Fruit fly (Drosophila melanogaster) whole organism, embryonic: ENCODE data around the gene r2d2.

ENCODE experiments used
- CG10462 ChIP-seq: fragments of 200-800 bp; sonication (Bioruptor generic); optimal IDR thresholded peaks from 2 replicates; lab custom pipeline; 2016; ENCODE audit warnings: missing biosample characterization, missing genetic modification characterization
- CG13624 ChIP-seq: fragments of 200-800 bp; sonication (Bioruptor generic); optimal IDR thresholded peaks from 2 replicates; lab custom pipeline; 2016; ENCODE audit warnings: missing biosample characterization, missing genetic modification characterization
- CG14014 ChIP-seq: fragments of 200-800 bp; sonication (Bioruptor generic); IDR thresholded peaks from 2 replicates; pipeline ENCODE4 v1.3.6; 2022; ENCODE audit warnings: missing biosample characterization, missing genetic modification characterization
- CG14860 ChIP-seq: fragments of 200-800 bp; sonication (Bioruptor generic); IDR thresholded peaks from 3 replicates; pipeline ENCODE4 v1.3.6; 2022; ENCODE audit warnings: missing biosample characterization, missing genetic modification characterization; ENCODE audit not compliant: partially characterized antibody
- CG15073 ChIP-seq: fragments of 200-800 bp; sonication (Bioruptor generic); optimal IDR thresholded peaks from 2 replicates; lab custom pipeline; 2016; ENCODE audit warnings: missing biosample characterization, missing genetic modification characterization
- CG1647 ChIP-seq: fragments of 200-800 bp; sonication (Bioruptor generic); optimal IDR thresholded peaks from 3 replicates; lab custom pipeline; 2016; ENCODE audit warnings: missing biosample characterization, missing genetic modification characterization
- CG17328 ChIP-seq: fragments of 200-800 bp; sonication (Bioruptor generic); IDR thresholded peaks from 2 replicates; pipeline ENCODE4 v1.3.6; 2022; ENCODE audit warnings: missing biosample characterization, missing genetic modification characterization
- CG1792 ChIP-seq: fragments of 200-800 bp; sonication (Bioruptor generic); optimal IDR thresholded peaks from 2 replicates; lab custom pipeline; 2016; ENCODE audit warnings: missing biosample characterization, missing genetic modification characterization
- CG2875 ChIP-seq: fragments of 200-800 bp; sonication (Bioruptor generic); optimal IDR thresholded peaks from 2 replicates; lab custom pipeline; 2017; ENCODE audit warnings: missing biosample characterization, mild to moderate bottlenecking, missing genetic modification characterization, missing genetic modification reagents
- CG4617 ChIP-seq: fragments of 200-800 bp; sonication (Bioruptor generic); optimal IDR thresholded peaks from 3 replicates; lab custom pipeline; 2016; ENCODE audit warnings: missing biosample characterization, missing genetic modification characterization, borderline replicate concordance
- CG4730 ChIP-seq: fragments of 200-800 bp; sonication (Bioruptor generic); IDR thresholded peaks from 2 replicates; pipeline ENCODE4 v1.3.6; 2022; ENCODE audit warnings: missing biosample characterization, missing genetic modification characterization
- CG6175 ChIP-seq: fragments of 200-800 bp; sonication (Bioruptor generic); IDR thresholded peaks from 3 replicates; pipeline ENCODE4 v1.3.6; 2022; ENCODE audit warnings: missing biosample characterization, missing genetic modification characterization
- CG6813 ChIP-seq: fragments of 200-800 bp; sonication (Bioruptor generic); optimal IDR thresholded peaks from 2 replicates; lab custom pipeline; 2017; ENCODE audit warnings: missing biosample characterization, missing genetic modification characterization, mild to moderate bottlenecking, moderate library complexity, missing genetic modification reagents
- CG7928 ChIP-seq: fragments of 200-800 bp; sonication (Bioruptor generic); optimal IDR thresholded peaks from 2 replicates; lab custom pipeline; 2017; ENCODE audit warnings: missing biosample characterization, mild to moderate bottlenecking, missing genetic modification characterization
- CG8388 ChIP-seq: fragments of 200-800 bp; sonication (Bioruptor generic); optimal IDR thresholded peaks from 2 replicates; lab custom pipeline; 2019; ENCODE audit warnings: missing biosample characterization, mild to moderate bottlenecking, missing genetic modification characterization, moderate library complexity
- CG9215 ChIP-seq: fragments of 200-800 bp; sonication (Bioruptor generic); IDR thresholded peaks from 2 replicates; pipeline ENCODE4 v1.3.6; 2022; ENCODE audit warnings: missing biosample characterization, missing genetic modification characterization
- CG9797 ChIP-seq: fragments of 200-800 bp; sonication (Bioruptor generic); optimal IDR thresholded peaks from 3 replicates; lab custom pipeline; 2018; ENCODE audit warnings: missing biosample characterization, mild to moderate bottlenecking, missing genetic modification characterization
- CG9876 ChIP-seq: fragments of 200-800 bp; sonication (Bioruptor generic); optimal IDR thresholded peaks from 2 replicates; lab custom pipeline; 2016; ENCODE audit warnings: missing biosample characterization, missing genetic modification characterization
- Doc2 ChIP-seq: fragments of 200-800 bp; sonication (Bioruptor generic); IDR thresholded peaks from 2 replicates; pipeline ENCODE4 v1.3.6; 2022; ENCODE audit warnings: missing biosample characterization, missing genetic modification characterization
- Dref ChIP-seq: fragments of 200-800 bp; sonication (Bioruptor generic); IDR thresholded peaks from 2 replicates; pipeline ENCODE4 v1.3.6; 2022; ENCODE audit warnings: missing biosample characterization, missing genetic modification characterization
- Fer1 ChIP-seq: fragments of 200-800 bp; sonication (Bioruptor generic); optimal IDR thresholded peaks from 2 replicates; lab custom pipeline; 2017; ENCODE audit warnings: missing biosample characterization, mild to moderate bottlenecking, missing genetic modification characterization
- HLH54F ChIP-seq: fragments of 200-800 bp; sonication (Bioruptor generic); optimal IDR thresholded peaks from 3 replicates; lab custom pipeline; 2016; ENCODE audit warnings: missing biosample characterization, missing genetic modification characterization
- Hmr ChIP-seq: fragments of 200-800 bp; sonication (Bioruptor generic); optimal IDR thresholded peaks from 3 replicates; lab custom pipeline; 2017; ENCODE audit warnings: mild to moderate bottlenecking, missing biosample characterization, missing genetic modification reagents, missing genetic modification characterization
- Hmx ChIP-seq: fragments of 200-800 bp; sonication (Bioruptor generic); optimal IDR thresholded peaks from 2 replicates; lab custom pipeline; 2016; ENCODE audit warnings: missing biosample characterization, missing genetic modification characterization
- MTF-1 ChIP-seq: fragments of 200-800 bp; sonication (Bioruptor generic); optimal IDR thresholded peaks from 2 replicates; lab custom pipeline; 2018; ENCODE audit warnings: missing biosample characterization, mild to moderate bottlenecking, missing genetic modification characterization, borderline replicate concordance
- NC2α ChIP-seq: fragments of 200-800 bp; sonication (Bioruptor generic); optimal IDR thresholded peaks from 2 replicates; lab custom pipeline; 2016; ENCODE audit warnings: missing biosample characterization, missing genetic modification characterization
- Side ChIP-seq: fragments of 200-800 bp; sonication (Bioruptor generic); optimal IDR thresholded peaks from 2 replicates; lab custom pipeline; 2016; ENCODE audit warnings: missing biosample characterization, missing genetic modification characterization
- Sin3A ChIP-seq: fragments of >200 bp; optimal IDR thresholded peaks from 2 replicates; lab custom pipeline; 2018
- Vsx1 ChIP-seq: fragments of 200-800 bp; sonication (Bioruptor generic); optimal IDR thresholded peaks from 2 replicates; lab custom pipeline; 2017; ENCODE audit warnings: missing biosample characterization, mild to moderate bottlenecking, missing genetic modification characterization, missing genetic modification reagents
- abd-A ChIP-seq: fragments of 200-800 bp; sonication (Bioruptor generic); optimal IDR thresholded peaks from 3 replicates; lab custom pipeline; 2019; ENCODE audit warnings: missing biosample characterization, mild to moderate bottlenecking, missing genetic modification characterization, moderate library complexity
- ac ChIP-seq: fragments of 200-800 bp; sonication (Bioruptor generic); optimal IDR thresholded peaks from 3 replicates; lab custom pipeline; 2017; ENCODE audit warnings: missing biosample characterization, mild to moderate bottlenecking, missing genetic modification characterization
- al ChIP-seq: fragments of 200-800 bp; sonication (Bioruptor generic); IDR thresholded peaks from 2 replicates; pipeline ENCODE4 v1.3.6; 2022; ENCODE audit warnings: missing biosample characterization, missing genetic modification characterization
- amos ChIP-seq: fragments of 200-800 bp; sonication (Bioruptor generic); IDR thresholded peaks from 2 replicates; pipeline ENCODE4 v1.3.6; 2022; ENCODE audit warnings: missing biosample characterization, missing genetic modification characterization; ENCODE audit not compliant: partially characterized antibody
- ato ChIP-seq: fragments of 200-800 bp; sonication (Bioruptor generic); IDR thresholded peaks from 2 replicates; pipeline ENCODE4 v1.3.6; 2022; ENCODE audit warnings: missing biosample characterization, missing genetic modification characterization; ENCODE audit not compliant: partially characterized antibody
- bigmax ChIP-seq: fragments of 200-800 bp; sonication (Bioruptor generic); optimal IDR thresholded peaks from 2 replicates; lab custom pipeline; 2018; ENCODE audit warnings: missing biosample characterization, mild to moderate bottlenecking, missing genetic modification characterization
- cas ChIP-seq: fragments of 200-800 bp; sonication (Bioruptor generic); IDR thresholded peaks from 2 replicates; pipeline ENCODE4 v1.3.6; 2022; ENCODE audit warnings: missing biosample characterization, missing genetic modification characterization
- dysf ChIP-seq: fragments of 200-800 bp; sonication (Bioruptor generic); IDR thresholded peaks from 3 replicates; pipeline ENCODE4 v1.3.6; 2022; ENCODE audit warnings: missing biosample characterization, missing genetic modification characterization
- gcm2 ChIP-seq: fragments of 200-800 bp; sonication (Bioruptor generic); optimal IDR thresholded peaks from 2 replicates; lab custom pipeline; 2016; ENCODE audit warnings: missing biosample characterization, missing genetic modification characterization
- grn ChIP-seq: fragments of 200-800 bp; sonication (Bioruptor generic); optimal IDR thresholded peaks from 3 replicates; lab custom pipeline; 2017; ENCODE audit warnings: missing biosample characterization, missing genetic modification characterization
- gsb-n ChIP-seq: fragments of 200-800 bp; sonication (Bioruptor generic); optimal IDR thresholded peaks from 3 replicates; lab custom pipeline; 2018; ENCODE audit warnings: missing biosample characterization, mild to moderate bottlenecking, missing genetic modification characterization
- lab ChIP-seq: fragments of 200-800 bp; sonication (Bioruptor generic); optimal IDR thresholded peaks from 3 replicates; lab custom pipeline; 2017; ENCODE audit warnings: missing biosample characterization, missing genetic modification characterization, mild to moderate bottlenecking, moderate library complexity, missing genetic modification reagents
- nom ChIP-seq: fragments of 200-800 bp; sonication (Bioruptor generic); optimal IDR thresholded peaks from 2 replicates; lab custom pipeline; 2017; ENCODE audit warnings: missing biosample characterization, missing genetic modification characterization, mild to moderate bottlenecking, moderate library complexity, missing genetic modification reagents
- onecut ChIP-seq: fragments of 200-800 bp; sonication (Bioruptor generic); IDR thresholded peaks from 2 replicates; pipeline ENCODE4 v1.3.6; 2022; ENCODE audit warnings: missing biosample characterization, missing genetic modification characterization
- org-1 ChIP-seq: fragments of 200-800 bp; sonication (Bioruptor generic); optimal IDR thresholded peaks from 2 replicates; lab custom pipeline; 2017; ENCODE audit warnings: missing biosample characterization, missing genetic modification characterization
- pnt ChIP-seq: fragments of 200-800 bp; sonication (Bioruptor generic); optimal IDR thresholded peaks from 3 replicates; lab custom pipeline; 2016; ENCODE audit warnings: missing biosample characterization, missing genetic modification characterization
- row ChIP-seq: fragments of 200-800 bp; sonication (Bioruptor generic); IDR thresholded peaks from 3 replicates; pipeline ENCODE4 v1.3.6; 2022; ENCODE audit warnings: missing biosample characterization, missing genetic modification characterization
- run ChIP-seq: fragments of 200-800 bp; sonication (Bioruptor generic); optimal IDR thresholded peaks from 3 replicates; lab custom pipeline; 2018; ENCODE audit warnings: missing biosample characterization, mild to moderate bottlenecking, missing genetic modification characterization
- sna ChIP-seq: fragments of 200-800 bp; sonication (Bioruptor generic); IDR thresholded peaks from 2 replicates; pipeline ENCODE4 v1.3.6; 2022; ENCODE audit warnings: missing biosample characterization, missing genetic modification characterization; ENCODE audit not compliant: partially characterized antibody
- tx ChIP-seq: fragments of 200-800 bp; sonication (Bioruptor generic); optimal IDR thresholded peaks from 2 replicates; lab custom pipeline; 2016; ENCODE audit warnings: missing biosample characterization, missing genetic modification characterization
- zen ChIP-seq: fragments of 200-800 bp; sonication (Bioruptor generic); optimal IDR thresholded peaks from 3 replicates; lab custom pipeline; 2018; ENCODE audit warnings: missing biosample characterization, mild to moderate bottlenecking, missing genetic modification characterization, moderate library complexity

The r2d2 gene

DNA sequence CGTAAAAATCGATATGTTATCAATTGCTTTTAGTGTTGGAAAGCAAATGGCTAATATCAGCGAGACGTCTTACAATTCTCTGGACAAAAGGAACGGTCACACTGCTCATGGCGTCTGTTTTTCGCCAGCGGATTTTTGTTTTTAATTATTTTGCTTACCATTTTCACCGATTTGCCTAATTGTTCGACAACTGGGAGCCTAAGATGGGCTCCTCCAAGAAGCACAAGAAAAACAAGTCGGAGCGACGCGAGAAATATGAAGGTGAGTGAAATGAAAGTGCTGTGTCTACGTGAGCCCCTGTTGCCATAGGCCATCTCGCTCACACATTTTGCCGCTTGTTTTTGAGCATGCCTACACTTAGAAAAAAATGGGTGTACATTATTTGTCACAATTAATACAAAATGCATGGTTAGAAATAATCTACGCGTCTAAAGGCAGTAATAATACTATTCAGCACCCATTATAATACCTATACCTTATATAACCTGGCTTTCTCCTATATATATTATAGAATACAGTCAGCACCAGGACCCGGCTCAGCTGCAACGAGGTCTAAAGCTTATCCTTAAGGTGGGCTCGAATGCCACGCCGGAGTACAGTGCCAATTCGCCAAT lies 17.1 kb upstream of the r2d2 start, which contains the start of gene Brd7-9 (continued):
- TF ChIP-seq CG2875, result peak; percentile 70
- no peak for TF ChIP-seq CG1647 (GFP tag; lab: Kevin White, UChicago)
- 0 out of 2 replicates have a peak, but pooled peaks have one; percentile 22 for TF ChIP-seq CG9215 (GFP tag; lab: Robert Waterston, UW)
- TF ChIP-seq row (GFP tag; lab: Robert Waterston, UW), result peak; percentile 65
- TF ChIP-seq CG4617 (GFP tag; lab: Kevin White, UChicago), result peak; percentile 65
- no peak for TF ChIP-seq CG15073 (GFP tag; lab: Kevin White, UChicago)
- no peak for TF ChIP-seq NC2α (GFP tag; lab: Kevin White, UChicago)
- TF ChIP-seq HLH54F (GFP tag; lab: Kevin White, UChicago), result peak; percentile 8
- TF ChIP-seq CG1792, result peak; percentile 26
- TF ChIP-seq zen (tag; lab: Kevin White, UChicago), result peak; percentile 38
- TF ChIP-seq CG8388, result peak; percentile 62
- TF ChIP-seq MTF-1, result peak; percentile 55
- peak; percentile 75 for TF ChIP-seq Sin3A
- peak; percentile 27 for TF ChIP-seq CG10462 (GFP tag; lab: Kevin White, UChicago)
- peak; percentile 64 for TF ChIP-seq CG13624 (GFP tag; lab: Kevin White, UChicago)
- TF ChIP-seq al (GFP tag; lab: Robert Waterston, UW), result peak; percentile 59; the same call in 1 of the 2 replicates
- TF ChIP-seq Vsx1 (GFP tag; lab: Kevin White, UChicago), result peak; percentile 56
- TF ChIP-seq onecut (GFP tag; lab: Robert Waterston, UW), result peak; percentile 73
- no peak for TF ChIP-seq nom
- peak; percentile 89 for TF ChIP-seq lab (GFP tag; lab: Kevin White, UChicago)
- peak; percentile 59 for TF ChIP-seq cas (GFP tag; lab: Robert Waterston, UW)
- TF ChIP-seq CG14014 (GFP tag; lab: Robert Waterston, UW), result peak; percentile 83
- peak; percentile 82 for TF ChIP-seq dysf (GFP tag; lab: Robert Waterston, UW)
- TF ChIP-seq sna (GFP tag; lab: Robert Waterston, UW), result peak; percentile 43
- peak; percentile 51 for TF ChIP-seq CG7928 (GFP tag; lab: Kevin White, UChicago)
- TF ChIP-seq gsb-n, result peak; percentile 16
- no peak for TF ChIP-seq Doc2 (GFP tag; lab: Robert Waterston, UW)
- peak; percentile 80 for TF ChIP-seq Fer1 (GFP tag; lab: Kevin White, UChicago)
- TF ChIP-seq tx, result no peak
- TF ChIP-seq CG17328, result peak; percentile 82
- TF ChIP-seq Hmx (GFP tag; lab: Kevin White, UChicago), result peak; percentile 11
- TF ChIP-seq CG6175, result peak; percentile 47; the same call in 2 of the 3 replicates
- TF ChIP-seq org-1 (GFP tag; lab: Kevin White, UChicago), result peak; percentile 69
- peak; percentile 69 for TF ChIP-seq Side (GFP tag; lab: Kevin White, UChicago)
- TF ChIP-seq ato, result peak; percentile 30; the same call in 1 of the 2 replicates
- no peak for TF ChIP-seq grn (GFP tag; lab: Kevin White, UChicago)
- no peak for TF ChIP-seq bigmax (GFP tag; lab: Kevin White, UChicago)
- no peak for TF ChIP-seq ac
- peak; percentile 84 for TF ChIP-seq Dref (GFP tag; lab: Robert Waterston, UW)
- no peak for TF ChIP-seq CG9876 (GFP tag; lab: Kevin White, UChicago)
- TF ChIP-seq gcm2, result no peak
- peak; percentile 73 for TF ChIP-seq Hmr (GFP tag; lab: Kevin White, UChicago)
- peak; percentile 5 for TF ChIP-seq run
- 0 out of 3 replicates have a peak, but pooled peaks have one; percentile 31 for TF ChIP-seq CG14860 (GFP tag; lab: Robert Waterston, UW)
- peak; percentile 76 for TF ChIP-seq CG6813
- TF ChIP-seq amos, result peak; percentile 47
- TF ChIP-seq abd-A, result no peak
- peak; percentile 73 for TF ChIP-seq CG9797 (GFP tag; lab: Kevin White, UChicago)
- TF ChIP-seq pnt (GFP tag; lab: Kevin White, UChicago), result peak; percentile 57
- peak; percentile 60 for TF ChIP-seq CG4730 (GFP tag; lab: Robert Waterston, UW)
